Worm (Caenorhabditis elegans) whole organism, L2 larva: Measurements from ENCODE around the gene T26C5.4.

ENCODE experiments used
- C34F6.9 ChIP-seq: fragments of 150-350 bp; optimal IDR thresholded peaks from 2 replicates; lab custom pipeline; 2014; ENCODE audit warnings: missing biosample characterization, missing genetic modification characterization
- F13H6.1 ChIP-seq: sonication (generic microtip); optimal IDR thresholded peaks from 2 replicates; lab custom pipeline; 2016; ENCODE audit warnings: missing genetic modification characterization, missing compliant biosample characterization
- R02D3.7 ChIP-seq: fragments of 150-350 bp; optimal IDR thresholded peaks from 2 replicates; lab custom pipeline; 2014; ENCODE audit warnings: missing biosample characterization, missing genetic modification characterization
- Y55F3AM.14 ChIP-seq: fragments of 200-800 bp; sonication (Bioruptor generic); optimal IDR thresholded peaks from 2 replicates; lab custom pipeline; 2018; ENCODE audit warnings: mild to moderate bottlenecking, missing genetic modification characterization, missing compliant biosample characterization
- alr-1 ChIP-seq: fragments of 150-350 bp; optimal IDR thresholded peaks from 2 replicates; lab custom pipeline; 2014; ENCODE audit warnings: missing biosample characterization, missing genetic modification characterization
- aly-2 ChIP-seq: fragments of 150-350 bp; optimal IDR thresholded peaks from 2 replicates; lab custom pipeline; 2014; ENCODE audit warnings: missing biosample characterization, missing genetic modification characterization
- ama-1 ChIP-seq: fragments of 150-350 bp; optimal IDR thresholded peaks from 2 replicates; lab custom pipeline; 2018; ENCODE audit warnings: inconsistent platforms
- blmp-1 ChIP-seq: sonication (generic microtip); optimal IDR thresholded peaks from 2 replicates; lab custom pipeline; 2017; ENCODE audit warnings: missing genetic modification characterization, mild to moderate bottlenecking, missing compliant biosample characterization, antibody characterized with exemption, moderate library complexity; ENCODE audit not compliant: insufficient read depth
- ceh-16 ChIP-seq: fragments of 150-350 bp; optimal IDR thresholded peaks from 2 replicates; lab custom pipeline; 2014; ENCODE audit warnings: missing biosample characterization, missing genetic modification characterization
- ceh-82 ChIP-seq: fragments of 150-350 bp; optimal IDR thresholded peaks from 2 replicates; lab custom pipeline; 2014; ENCODE audit warnings: missing biosample characterization, missing genetic modification characterization
- crh-2 ChIP-seq: sonication (generic microtip); optimal IDR thresholded peaks from 2 replicates; lab custom pipeline; 2017; ENCODE audit warnings: missing biosample characterization, missing genetic modification characterization
- dmd-4 ChIP-seq: sonication (generic microtip); optimal IDR thresholded peaks from 2 replicates; lab custom pipeline; 2017; ENCODE audit warnings: missing biosample characterization, missing genetic modification characterization
- egl-27 ChIP-seq: sonication (generic microtip); optimal IDR thresholded peaks from 3 replicates; lab custom pipeline; 2017; ENCODE audit warnings: missing biosample characterization, missing genetic modification reagents, missing genetic modification characterization
- elt-1 ChIP-seq: fragments of 150-350 bp; optimal IDR thresholded peaks from 2 replicates; lab custom pipeline; 2014; ENCODE audit warnings: missing biosample characterization, missing genetic modification characterization
- elt-3 ChIP-seq: sonication (generic microtip); optimal IDR thresholded peaks from 2 replicates; lab custom pipeline; 2017; ENCODE audit warnings: missing biosample characterization, missing genetic modification characterization
- fos-1 ChIP-seq: fragments of 150-350 bp; optimal IDR thresholded peaks from 2 replicates; lab custom pipeline; 2014; ENCODE audit warnings: missing biosample characterization, missing genetic modification characterization
- gmeb-1 ChIP-seq: fragments of 150-350 bp; optimal IDR thresholded peaks from 2 replicates; lab custom pipeline; 2014; ENCODE audit warnings: missing biosample characterization, missing genetic modification characterization
- lin-11 ChIP-seq: fragments of 150-350 bp; sonication (generic microtip); optimal IDR thresholded peaks from 2 replicates; lab custom pipeline; 2014; ENCODE audit warnings: missing biosample characterization, missing genetic modification characterization, inconsistent platforms, mixed read lengths
- lin-13 ChIP-seq: fragments of 150-350 bp; optimal IDR thresholded peaks from 2 replicates; lab custom pipeline; 2014; ENCODE audit warnings: missing biosample characterization, missing genetic modification reagents, missing genetic modification characterization
- lin-39 ChIP-seq: fragments of 150-350 bp; optimal IDR thresholded peaks from 2 replicates; lab custom pipeline; 2014; ENCODE audit warnings: missing biosample characterization, missing genetic modification reagents, missing genetic modification characterization
- lsy-2 ChIP-seq, 2 experiments: fragments of 150-350 bp in 1 of 2; sonication (generic microtip) in 1 of 2; optimal IDR thresholded peaks; 2 replicates each; lab custom pipeline; 2014 to 2017; ENCODE audit warnings: missing biosample characterization in 2 of 2, missing genetic modification characterization in 2 of 2
- mab-5 ChIP-seq: fragments of 150-350 bp; optimal IDR thresholded peaks from 2 replicates; lab custom pipeline; 2014; ENCODE audit warnings: missing biosample characterization, missing genetic modification characterization
- mdl-1 ChIP-seq, 2 experiments: fragments of 150-350 bp in 1 of 2; sonication (generic microtip) in 1 of 2; optimal IDR thresholded peaks; 2 replicates each; lab custom pipeline; 2017; ENCODE audit warnings: missing biosample characterization in 2 of 2, missing genetic modification characterization in 2 of 2
- nhr-10 ChIP-seq: sonication (generic microtip); optimal IDR thresholded peaks from 2 replicates; lab custom pipeline; 2017; ENCODE audit warnings: missing biosample characterization, missing genetic modification characterization
- nhr-11 ChIP-seq: fragments of 150-350 bp; optimal IDR thresholded peaks from 2 replicates; lab custom pipeline; 2014; ENCODE audit warnings: missing biosample characterization, missing genetic modification characterization
- nhr-12 ChIP-seq: fragments of 150-350 bp; optimal IDR thresholded peaks from 2 replicates; lab custom pipeline; 2014; ENCODE audit warnings: missing biosample characterization, missing genetic modification characterization
- nhr-129 ChIP-seq: fragments of 150-350 bp; optimal IDR thresholded peaks from 2 replicates; lab custom pipeline; 2014; ENCODE audit warnings: missing biosample characterization, missing genetic modification characterization
- nhr-21 ChIP-seq: fragments of 150-350 bp; optimal IDR thresholded peaks from 2 replicates; lab custom pipeline; 2014; ENCODE audit warnings: missing biosample characterization, missing genetic modification characterization
- nhr-23 ChIP-seq: fragments of 150-350 bp; optimal IDR thresholded peaks from 2 replicates; lab custom pipeline; 2014; ENCODE audit warnings: missing biosample characterization, missing genetic modification reagents, missing genetic modification characterization
- nhr-237 ChIP-seq: fragments of 150-350 bp; optimal IDR thresholded peaks from 2 replicates; lab custom pipeline; 2014; ENCODE audit warnings: missing biosample characterization, missing genetic modification characterization
- nhr-25 ChIP-seq: fragments of 150-350 bp; sonication (generic microtip); optimal IDR thresholded peaks from 3 replicates; lab custom pipeline; 2014; ENCODE audit warnings: missing biosample characterization, missing genetic modification characterization
- nhr-6 ChIP-seq: fragments of 150-350 bp; optimal IDR thresholded peaks from 2 replicates; lab custom pipeline; 2014; ENCODE audit warnings: missing biosample characterization, missing genetic modification characterization
- nhr-77 ChIP-seq: fragments of 150-350 bp; optimal IDR thresholded peaks from 2 replicates; lab custom pipeline; 2014; ENCODE audit warnings: missing biosample characterization, missing genetic modification characterization
- peb-1 ChIP-seq: fragments of 150-350 bp; optimal IDR thresholded peaks from 2 replicates; lab custom pipeline; 2014; ENCODE audit warnings: missing biosample characterization, missing genetic modification characterization
- sem-4 ChIP-seq: fragments of 150-350 bp; optimal IDR thresholded peaks from 2 replicates; lab custom pipeline; 2014; ENCODE audit warnings: missing biosample characterization, missing genetic modification reagents, missing genetic modification characterization
- skn-1 ChIP-seq: sonication (generic microtip); optimal IDR thresholded peaks from 2 replicates; lab custom pipeline; 2017; ENCODE audit warnings: missing biosample characterization, missing genetic modification characterization
- sma-3 ChIP-seq: sonication (generic microtip); optimal IDR thresholded peaks from 2 replicates; lab custom pipeline; 2016; ENCODE audit warnings: missing genetic modification reagents, missing genetic modification characterization, missing compliant biosample characterization
- sma-9 ChIP-seq, 2 experiments: fragments of 150-350 bp in 1 of 2; sonication (generic microtip) in 1 of 2; optimal IDR thresholded peaks; 2 replicates each; lab custom pipeline; 2014 to 2016; ENCODE audit warnings: missing genetic modification characterization in 2 of 2, mild to moderate bottlenecking in 1 of 2, missing biosample characterization in 1 of 2, missing compliant biosample characterization in 1 of 2, missing genetic modification reagents in 1 of 2, moderate library complexity in 1 of 2
- snpc-4 ChIP-seq: fragments of 150-350 bp; optimal IDR thresholded peaks from 2 replicates; lab custom pipeline; 2014; ENCODE audit warnings: missing biosample characterization, missing genetic modification characterization
- unc-39 ChIP-seq: fragments of 150-350 bp; optimal IDR thresholded peaks from 2 replicates; lab custom pipeline; 2014; ENCODE audit warnings: missing biosample characterization, missing genetic modification characterization
- unc-55 ChIP-seq: fragments of 150-350 bp; sonication (generic microtip); optimal IDR thresholded peaks from 3 replicates; lab custom pipeline; 2014; ENCODE audit warnings: missing biosample characterization, missing genetic modification reagents, missing genetic modification characterization
- unc-62 ChIP-seq: fragments of 150-350 bp; optimal IDR thresholded peaks from 2 replicates; lab custom pipeline; 2014; ENCODE audit warnings: missing biosample characterization, missing genetic modification reagents, missing genetic modification characterization
- zag-1 ChIP-seq: fragments of 150-350 bp; optimal IDR thresholded peaks from 2 replicates; lab custom pipeline; 2014; ENCODE audit warnings: missing biosample characterization, missing genetic modification characterization
- ztf-1 ChIP-seq: fragments of 200-800 bp; sonication (Bioruptor generic); conservative IDR thresholded peaks from 2 replicates; pipeline ENCODE4 v1.3.6; 2022; ENCODE audit warnings: missing genetic modification characterization, missing compliant biosample characterization
- ztf-11 ChIP-seq: sonication (generic microtip); optimal IDR thresholded peaks from 2 replicates; lab custom pipeline; 2017; ENCODE audit warnings: missing biosample characterization, missing genetic modification characterization
- ztf-4 ChIP-seq: fragments of 150-350 bp; optimal IDR thresholded peaks from 2 replicates; lab custom pipeline; 2014; ENCODE audit warnings: missing biosample characterization, missing genetic modification characterization

T26C5.4 gene

DNA sequence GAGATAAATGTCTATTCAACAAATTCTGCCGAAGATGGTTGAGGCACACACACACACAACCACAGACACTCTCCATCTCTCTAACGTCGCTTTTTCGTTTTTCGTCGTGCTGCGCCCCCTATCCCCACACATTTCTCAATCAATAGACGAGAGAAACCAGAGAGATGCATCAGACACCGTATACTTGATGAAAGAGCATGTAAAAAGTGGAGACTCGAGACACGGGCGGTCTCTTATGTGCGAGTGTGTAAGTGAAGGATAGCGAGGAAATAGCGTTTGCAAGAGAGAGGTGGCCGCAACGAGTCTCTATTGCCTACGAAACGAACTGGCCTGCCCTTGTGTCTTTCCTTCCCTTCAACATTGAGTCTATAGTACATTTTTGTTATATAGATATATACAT is 32.5 kb upstream of the T26C5.4 start:
- TF ChIP-seq fos-1 (tag; lab: Kevin White, UChicago) (peak; percentile 99), nhr-77 (tag; lab: Kevin White, UChicago) (peak; percentile 61), nhr-6 (tag; lab: Kevin White, UChicago) (peak; percentile 90), egl-27 (peak; percentile 91), elt-1 (tag; lab: Kevin White, UChicago) (peak; percentile 18), sem-4 (tag; lab: Kevin White, UChicago) (peak; percentile 75), lin-39 (tag; lab: Kevin White, UChicago) (no peak), R02D3.7 (tag; lab: Kevin White, UChicago) (no peak), nhr-25 (tag; lab: Kevin White, UChicago) (peak; percentile 90), F13H6.1 (tag; lab: Kevin White, UChicago) (peak; percentile 97), Y55F3AM.14 (peak; percentile 76), ztf-4 (peak; percentile 82), nhr-23 (tag; lab: Kevin White, UChicago) (no peak), nhr-10 (tag; lab: Kevin White, UChicago) (peak; percentile 10), skn-1 (tag; lab: Kevin White, UChicago) (peak; percentile 75), nhr-11 (tag; lab: Kevin White, UChicago) (no peak), crh-2 (peak; percentile 95), snpc-4 (tag; lab: Kevin White, UChicago) (peak; percentile 78), unc-55 (GFP tag; lab: Kevin White, UChicago) (peak; percentile 93), ztf-11 (tag; lab: Kevin White, UChicago) (no peak), unc-39 (tag; lab: Kevin White, UChicago) (no peak), alr-1 (tag; lab: Kevin White, UChicago) (no peak), mab-5 (tag; lab: Kevin White, UChicago) (peak; percentile 67), dmd-4 (no peak), nhr-237 (tag; lab: Kevin White, UChicago) (no peak), nhr-12 (tag; lab: Kevin White, UChicago) (no peak), blmp-1 (peak; percentile 54), mdl-1 (tag; optimal IDR thresholded peaks at IDR 0.05; lab: Kevin White, UChicago) (peak; percentile 17 to 70), unc-62 (GFP tag; lab: Kevin White, UChicago) (no peak), lin-11 (peak; percentile 89), zag-1 (tag; lab: Kevin White, UChicago) (peak; percentile 89), lin-13 (GFP tag; lab: Kevin White, UChicago) (peak; percentile 86), ceh-82 (tag; lab: Kevin White, UChicago) (no peak), peb-1 (peak; percentile 87), nhr-21 (tag; lab: Kevin White, UChicago) (peak; percentile 94), ama-1 (lab: Kevin White, UChicago) (peak; percentile 86), nhr-129 (tag; lab: Kevin White, UChicago) (peak; percentile 98), aly-2 (no peak), lsy-2 (tag; optimal IDR thresholded peaks at IDR 0.05; lab: Kevin White, UChicago) (peak; percentile 75 to 95), elt-3 (no peak), ceh-16 (tag; lab: Kevin White, UChicago) (peak; percentile 69), sma-3 (GFP tag; lab: Kevin White, UChicago) (peak; percentile 94), ztf-1 (GFP tag; lab: Robert Waterston, UW) (no peak), sma-9 (GFP tag; optimal IDR thresholded peaks at IDR 0.05; lab: Kevin White, UChicago) (peak; percentile 96), sma-9 (tag; optimal IDR thresholded peaks at IDR 0.05; lab: Kevin White, UChicago) (no peak), C34F6.9 (tag; lab: Kevin White, UChicago) (peak; percentile 97), gmeb-1 (tag; lab: Kevin White, UChicago) (peak; percentile 70)
